Worm (Caenorhabditis elegans) whole organism, L2 larva: ENCODE measurements around the gene tkr-3.
A peak's percentile ranks its signal among the peaks of the same experiment; 100 is the strongest.

Source experiments
- C34F6.9 ChIP-seq: fragments of 150-350 bp; optimal IDR thresholded peaks from 2 replicates; lab custom pipeline; 2014; ENCODE audit warnings: missing biosample characterization, missing genetic modification characterization
- F13H6.1 ChIP-seq: sonication (generic microtip); optimal IDR thresholded peaks from 2 replicates; lab custom pipeline; 2016; ENCODE audit warnings: missing genetic modification characterization, missing compliant biosample characterization
- R02D3.7 ChIP-seq: fragments of 150-350 bp; optimal IDR thresholded peaks from 2 replicates; lab custom pipeline; 2014; ENCODE audit warnings: missing biosample characterization, missing genetic modification characterization
- alr-1 ChIP-seq: fragments of 150-350 bp; optimal IDR thresholded peaks from 2 replicates; lab custom pipeline; 2014; ENCODE audit warnings: missing biosample characterization, missing genetic modification characterization
- aly-2 ChIP-seq: fragments of 150-350 bp; optimal IDR thresholded peaks from 2 replicates; lab custom pipeline; 2014; ENCODE audit warnings: missing biosample characterization, missing genetic modification characterization
- ama-1 ChIP-seq: fragments of 150-350 bp; optimal IDR thresholded peaks from 2 replicates; lab custom pipeline; 2018; ENCODE audit warnings: inconsistent platforms
- blmp-1 ChIP-seq: sonication (generic microtip); optimal IDR thresholded peaks from 2 replicates; lab custom pipeline; 2017; ENCODE audit warnings: missing genetic modification characterization, mild to moderate bottlenecking, missing compliant biosample characterization, antibody characterized with exemption, moderate library complexity; ENCODE audit not compliant: insufficient read depth
- ceh-16 ChIP-seq: fragments of 150-350 bp; optimal IDR thresholded peaks from 2 replicates; lab custom pipeline; 2014; ENCODE audit warnings: missing biosample characterization, missing genetic modification characterization
- crh-2 ChIP-seq: sonication (generic microtip); optimal IDR thresholded peaks from 2 replicates; lab custom pipeline; 2017; ENCODE audit warnings: missing biosample characterization, missing genetic modification characterization
- dmd-4 ChIP-seq: sonication (generic microtip); optimal IDR thresholded peaks from 2 replicates; lab custom pipeline; 2017; ENCODE audit warnings: missing biosample characterization, missing genetic modification characterization
- elt-1 ChIP-seq: fragments of 150-350 bp; optimal IDR thresholded peaks from 2 replicates; lab custom pipeline; 2014; ENCODE audit warnings: missing biosample characterization, missing genetic modification characterization
- fos-1 ChIP-seq: fragments of 150-350 bp; optimal IDR thresholded peaks from 2 replicates; lab custom pipeline; 2014; ENCODE audit warnings: missing biosample characterization, missing genetic modification characterization
- lin-11 ChIP-seq: fragments of 150-350 bp; sonication (generic microtip); optimal IDR thresholded peaks from 2 replicates; lab custom pipeline; 2014; ENCODE audit warnings: missing biosample characterization, missing genetic modification characterization, inconsistent platforms, mixed read lengths
- lin-39 ChIP-seq: fragments of 150-350 bp; optimal IDR thresholded peaks from 2 replicates; lab custom pipeline; 2014; ENCODE audit warnings: missing biosample characterization, missing genetic modification reagents, missing genetic modification characterization
- lsy-2 ChIP-seq, 2 experiments: fragments of 150-350 bp in 1 of 2; sonication (generic microtip) in 1 of 2; optimal IDR thresholded peaks; 2 replicates each; lab custom pipeline; 2014 to 2017; ENCODE audit warnings: missing biosample characterization in 2 of 2, missing genetic modification characterization in 2 of 2
- mab-5 ChIP-seq: fragments of 150-350 bp; optimal IDR thresholded peaks from 2 replicates; lab custom pipeline; 2014; ENCODE audit warnings: missing biosample characterization, missing genetic modification characterization
- mdl-1 ChIP-seq, 2 experiments: fragments of 150-350 bp in 1 of 2; sonication (generic microtip) in 1 of 2; optimal IDR thresholded peaks; 2 replicates each; lab custom pipeline; 2017; ENCODE audit warnings: missing biosample characterization in 2 of 2, missing genetic modification characterization in 2 of 2
- nhr-10 ChIP-seq: sonication (generic microtip); optimal IDR thresholded peaks from 2 replicates; lab custom pipeline; 2017; ENCODE audit warnings: missing biosample characterization, missing genetic modification characterization
- nhr-129 ChIP-seq: fragments of 150-350 bp; optimal IDR thresholded peaks from 2 replicates; lab custom pipeline; 2014; ENCODE audit warnings: missing biosample characterization, missing genetic modification characterization
- nhr-21 ChIP-seq: fragments of 150-350 bp; optimal IDR thresholded peaks from 2 replicates; lab custom pipeline; 2014; ENCODE audit warnings: missing biosample characterization, missing genetic modification characterization
- nhr-237 ChIP-seq: fragments of 150-350 bp; optimal IDR thresholded peaks from 2 replicates; lab custom pipeline; 2014; ENCODE audit warnings: missing biosample characterization, missing genetic modification characterization
- nhr-25 ChIP-seq: fragments of 150-350 bp; sonication (generic microtip); optimal IDR thresholded peaks from 3 replicates; lab custom pipeline; 2014; ENCODE audit warnings: missing biosample characterization, missing genetic modification characterization
- nhr-6 ChIP-seq: fragments of 150-350 bp; optimal IDR thresholded peaks from 2 replicates; lab custom pipeline; 2014; ENCODE audit warnings: missing biosample characterization, missing genetic modification characterization
- nhr-77 ChIP-seq: fragments of 150-350 bp; optimal IDR thresholded peaks from 2 replicates; lab custom pipeline; 2014; ENCODE audit warnings: missing biosample characterization, missing genetic modification characterization
- sem-4 ChIP-seq: fragments of 150-350 bp; optimal IDR thresholded peaks from 2 replicates; lab custom pipeline; 2014; ENCODE audit warnings: missing biosample characterization, missing genetic modification reagents, missing genetic modification characterization
- skn-1 ChIP-seq: sonication (generic microtip); optimal IDR thresholded peaks from 2 replicates; lab custom pipeline; 2017; ENCODE audit warnings: missing biosample characterization, missing genetic modification characterization
- sma-3 ChIP-seq: sonication (generic microtip); optimal IDR thresholded peaks from 2 replicates; lab custom pipeline; 2016; ENCODE audit warnings: missing genetic modification reagents, missing genetic modification characterization, missing compliant biosample characterization
- sma-9 ChIP-seq, 2 experiments: fragments of 150-350 bp in 1 of 2; sonication (generic microtip) in 1 of 2; optimal IDR thresholded peaks; 2 replicates each; lab custom pipeline; 2014 to 2016; ENCODE audit warnings: missing genetic modification characterization in 2 of 2, mild to moderate bottlenecking in 1 of 2, missing biosample characterization in 1 of 2, missing compliant biosample characterization in 1 of 2, missing genetic modification reagents in 1 of 2, moderate library complexity in 1 of 2
- unc-39 ChIP-seq: fragments of 150-350 bp; optimal IDR thresholded peaks from 2 replicates; lab custom pipeline; 2014; ENCODE audit warnings: missing biosample characterization, missing genetic modification characterization
- unc-55 ChIP-seq: fragments of 150-350 bp; sonication (generic microtip); optimal IDR thresholded peaks from 3 replicates; lab custom pipeline; 2014; ENCODE audit warnings: missing biosample characterization, missing genetic modification reagents, missing genetic modification characterization
- zag-1 ChIP-seq: fragments of 150-350 bp; optimal IDR thresholded peaks from 2 replicates; lab custom pipeline; 2014; ENCODE audit warnings: missing biosample characterization, missing genetic modification characterization
- ztf-1 ChIP-seq: fragments of 200-800 bp; sonication (Bioruptor generic); conservative IDR thresholded peaks from 2 replicates; pipeline ENCODE4 v1.3.6; 2022; ENCODE audit warnings: missing genetic modification characterization, missing compliant biosample characterization

Gene tkr-3

DNA sequence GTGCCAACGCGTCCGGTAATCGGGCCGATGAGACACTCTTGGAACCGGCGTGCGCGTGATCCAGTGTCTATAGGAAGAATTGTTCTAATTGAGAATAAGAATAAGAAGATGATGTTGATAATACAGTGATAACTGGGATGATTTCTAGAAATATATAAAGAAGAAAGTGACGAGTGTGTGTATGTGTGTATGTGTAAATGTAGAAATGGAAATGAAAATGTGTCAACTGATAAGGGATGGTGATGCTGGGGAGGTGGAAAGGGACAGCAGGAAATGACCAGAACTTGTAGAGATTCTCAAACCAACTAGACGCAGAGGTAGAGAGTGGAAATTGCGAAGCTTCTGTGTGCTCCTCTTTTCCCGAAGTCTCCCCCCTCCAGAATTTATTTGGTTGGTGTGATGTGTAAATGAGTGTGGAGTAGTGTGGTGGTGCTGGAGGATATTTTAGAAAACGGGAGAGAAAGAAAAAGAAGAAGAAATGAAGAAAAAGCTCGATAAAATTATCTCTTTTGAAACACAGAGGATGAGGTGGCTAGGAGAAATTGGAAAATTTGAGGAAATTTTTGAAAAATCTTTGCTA lies 12.0 kb upstream of the tkr-3 start:
- TF ChIP-seq unc-55 (peak; percentile 49), sma-9 (GFP tag; optimal IDR thresholded peaks at IDR 0.05; lab: Kevin White, UChicago) (peak; percentile 26), sma-9 (tag; optimal IDR thresholded peaks at IDR 0.05; lab: Kevin White, UChicago) (no peak), R02D3.7 (no peak), ama-1 (lab: Kevin White, UChicago) (no peak), fos-1 (peak; percentile 91), aly-2 (no peak), alr-1 (tag; lab: Kevin White, UChicago) (no peak), blmp-1 (tag; lab: Kevin White, UChicago) (peak; percentile 79), sma-3 (peak; percentile 27), dmd-4 (tag; lab: Kevin White, UChicago) (no peak), F13H6.1 (tag; lab: Kevin White, UChicago) (peak; percentile 41), nhr-21 (tag; lab: Kevin White, UChicago) (peak; percentile 43), nhr-129 (tag; lab: Kevin White, UChicago) (peak; percentile 24), unc-39 (tag; lab: Kevin White, UChicago) (no peak), crh-2 (peak; percentile 33), nhr-77 (tag; lab: Kevin White, UChicago) (no peak), mab-5 (tag; lab: Kevin White, UChicago) (no peak), zag-1 (tag; lab: Kevin White, UChicago) (peak; percentile 7), C34F6.9 (tag; lab: Kevin White, UChicago) (peak; percentile 41), nhr-237 (tag; lab: Kevin White, UChicago) (no peak), lsy-2 (tag; optimal IDR thresholded peaks at IDR 0.05; lab: Kevin White, UChicago) (peak in 1 of 2 experiments; percentile 44)
- TF ChIP-seq, all 48 proteins: peak for 12

DNA sequence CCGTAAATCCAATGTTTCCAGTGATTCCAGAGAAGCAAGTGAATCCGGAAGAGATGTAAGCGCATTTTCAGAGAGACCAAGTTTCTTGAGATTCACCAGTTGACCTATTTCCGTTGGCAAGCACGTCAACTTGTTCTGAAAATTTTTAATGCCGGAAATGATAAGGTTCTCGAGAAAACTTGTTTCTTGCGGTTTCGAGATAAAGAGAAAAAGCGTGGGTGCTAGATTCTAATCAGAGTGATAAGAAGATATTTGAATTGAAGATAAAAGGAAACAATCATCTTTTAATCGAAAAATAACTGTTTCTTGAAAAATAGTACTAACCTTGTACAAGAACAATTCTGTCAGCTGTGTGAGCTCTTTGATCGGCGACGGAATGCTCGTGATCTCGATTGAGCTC lies 9.9 kb upstream of the tkr-3 start:
- no peak for TF ChIP-seq lin-39 (tag; lab: Kevin White, UChicago)
- peak; percentile 45 for TF ChIP-seq fos-1

DNA sequence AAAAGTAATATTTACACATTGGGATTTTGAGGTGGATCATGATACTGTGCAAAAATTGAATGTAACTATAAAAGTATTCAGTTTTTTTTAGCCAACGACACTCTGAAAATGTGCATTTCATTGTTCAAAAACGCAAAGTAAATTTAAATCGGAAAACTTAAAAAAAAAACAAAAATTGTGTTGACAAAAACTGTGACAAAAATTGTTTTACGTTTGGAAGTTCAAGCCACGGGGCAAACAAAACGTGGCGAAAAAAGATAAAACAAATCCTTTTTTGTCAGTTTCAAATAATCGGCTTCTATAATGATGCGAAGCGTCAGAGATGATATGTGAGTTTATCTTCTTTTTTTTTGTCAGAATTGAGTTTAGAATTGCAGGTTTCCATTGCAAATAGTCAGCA lies 10.4 kb downstream of the tkr-3 start, which contains the start of gene AC7.3:
TSS of gene AC7.3 (plus strand) at position 301 of the 400 bp plus-strand sequence.
- no peak for TF ChIP-seq elt-1
- no peak for TF ChIP-seq ceh-16 (tag; lab: Kevin White, UChicago)

DNA sequence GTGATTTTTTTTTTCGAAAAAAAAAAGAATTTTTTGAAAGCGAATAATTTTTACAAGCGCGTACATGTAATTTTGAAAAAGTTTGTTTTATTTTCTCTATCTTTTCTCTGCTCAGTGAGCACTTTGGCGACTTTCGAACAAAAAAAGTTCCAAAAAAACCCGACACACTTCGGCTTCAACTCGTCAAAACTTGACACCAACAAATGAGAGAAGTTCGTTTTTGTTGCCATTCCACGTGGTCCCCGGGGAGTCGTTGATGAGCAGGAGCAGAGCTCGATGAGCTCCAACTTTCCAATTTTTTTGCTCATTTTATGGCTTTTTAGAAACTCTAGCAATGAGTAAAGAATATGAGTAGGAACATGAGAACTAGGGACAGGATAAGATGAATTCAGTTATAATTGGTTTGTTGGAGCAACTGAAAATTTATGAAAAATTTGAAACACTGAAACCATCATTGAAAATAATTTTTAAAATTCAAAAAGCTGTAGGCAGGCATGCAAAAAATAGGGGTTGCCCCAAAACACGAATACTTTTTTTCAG lies 11.4 kb downstream of the tkr-3 start:
- TF ChIP-seq mdl-1 (tag; optimal IDR thresholded peaks at IDR 0.05; lab: Kevin White, UChicago) (peak in 1 of 2 experiments; percentile 50), aly-2 (no peak)

DNA sequence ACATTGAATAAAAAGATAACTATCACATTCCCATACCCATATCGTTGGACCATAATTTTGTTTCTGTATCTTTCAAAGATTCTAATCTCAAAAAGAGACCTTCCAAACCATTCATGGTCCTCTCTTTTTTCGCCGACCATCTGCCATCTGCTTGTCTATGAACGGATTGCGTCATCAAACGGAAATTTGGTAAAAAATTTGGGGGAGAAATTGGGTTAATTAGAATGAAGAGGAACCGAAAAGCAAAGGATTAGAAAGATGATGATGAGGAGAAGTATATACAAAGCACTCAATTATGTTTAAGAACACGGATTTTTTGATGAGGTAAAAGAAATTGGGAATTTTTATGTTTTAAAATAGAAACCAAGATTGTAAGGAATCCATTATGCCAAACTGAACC lies 12.0 kb downstream of the tkr-3 start:
- TF ChIP-seq nhr-237 (tag; lab: Kevin White, UChicago) (no peak), skn-1 (tag; lab: Kevin White, UChicago) (no peak), lsy-2 (tag; optimal IDR thresholded peaks at IDR 0.05; lab: Kevin White, UChicago) (no peak), ama-1 (lab: Kevin White, UChicago) (no peak), nhr-10 (tag; lab: Kevin White, UChicago) (no peak), nhr-6 (no peak), nhr-129 (tag; lab: Kevin White, UChicago) (no peak), nhr-25 (tag; lab: Kevin White, UChicago) (no peak), ztf-1 (GFP tag; lab: Robert Waterston, UW) (no peak), lin-11 (tag; lab: Kevin White, UChicago) (no peak), R02D3.7 (no peak)

DNA sequence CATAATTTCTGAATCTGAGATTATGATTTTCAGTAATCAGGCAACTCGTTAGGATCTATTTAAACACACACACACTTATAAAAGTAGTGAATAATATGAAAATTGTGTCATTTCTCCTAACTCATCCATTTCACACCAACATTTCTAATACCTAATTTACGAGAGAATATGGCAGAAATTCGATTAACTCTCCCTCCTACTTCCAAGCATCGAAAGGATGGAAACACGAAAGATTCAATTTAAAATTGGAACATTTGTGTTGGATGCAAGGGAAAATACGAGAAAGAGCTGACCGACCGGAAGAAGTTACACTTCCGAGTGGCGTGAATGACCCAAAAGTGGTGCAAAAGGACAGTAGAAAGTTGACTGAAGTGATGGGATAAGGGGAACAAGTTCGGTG lies 12.9 kb downstream of the tkr-3 start:
- TF ChIP-seq sem-4 (tag; lab: Kevin White, UChicago) (peak; percentile 20), fos-1 (no peak)
